Fruit fly (Drosophila melanogaster) whole organism, embryonic: ENCODE data around the gene Cerk.

Experiments used
- Atf6 ChIP-seq: fragments of 200-800 bp; sonication (Bioruptor generic); IDR thresholded peaks from 2 replicates; pipeline ENCODE4 v1.3.6; 2022; ENCODE audit warnings: missing biosample characterization, missing genetic modification characterization
- Blimp-1 ChIP-seq: fragments of 200-800 bp; sonication (Bioruptor generic); optimal IDR thresholded peaks from 3 replicates; lab custom pipeline; 2018; ENCODE audit warnings: missing biosample characterization, missing genetic modification characterization, mild to moderate bottlenecking, moderate library complexity, missing genetic modification reagents
- CG10274 ChIP-seq: fragments of 200-800 bp; sonication (Bioruptor generic); optimal IDR thresholded peaks from 3 replicates; lab custom pipeline; 2017; ENCODE audit warnings: missing biosample characterization, mild to moderate bottlenecking, missing genetic modification characterization
- CG10366 ChIP-seq: fragments of 200-800 bp; sonication (Bioruptor generic); IDR thresholded peaks from 2 replicates; pipeline ENCODE4 v1.3.6; 2022; ENCODE audit warnings: missing biosample characterization, missing genetic modification characterization
- CG10431 ChIP-seq: fragments of 200-800 bp; sonication (Bioruptor generic); optimal IDR thresholded peaks from 3 replicates; lab custom pipeline; 2018; ENCODE audit warnings: missing biosample characterization, mild to moderate bottlenecking, missing genetic modification characterization
- CG10565 ChIP-seq: fragments of 200-800 bp; sonication (Bioruptor generic); optimal IDR thresholded peaks from 3 replicates; lab custom pipeline; 2016; ENCODE audit warnings: missing biosample characterization, mild to moderate bottlenecking, missing genetic modification characterization
- CG11504 ChIP-seq: fragments of 200-800 bp; sonication (Bioruptor generic); optimal IDR thresholded peaks from 3 replicates; lab custom pipeline; 2019; ENCODE audit warnings: missing biosample characterization, mild to moderate bottlenecking, missing genetic modification characterization, moderate library complexity
- CG1233 ChIP-seq: fragments of 200-800 bp; sonication (Bioruptor generic); optimal IDR thresholded peaks from 4 replicates; lab custom pipeline; 2018; ENCODE audit warnings: missing biosample characterization, mild to moderate bottlenecking, missing genetic modification characterization
- CG13287 ChIP-seq: fragments of 200-800 bp; sonication (Bioruptor generic); IDR thresholded peaks from 2 replicates; pipeline ENCODE4 v1.3.6; 2022; ENCODE audit warnings: missing biosample characterization, missing genetic modification characterization; ENCODE audit not compliant: partially characterized antibody
- CG13424 ChIP-seq: fragments of 200-800 bp; sonication (Bioruptor generic); optimal IDR thresholded peaks from 2 replicates; lab custom pipeline; 2019; ENCODE audit warnings: missing biosample characterization, mild to moderate bottlenecking, missing genetic modification characterization, moderate library complexity
- CG14050 ChIP-seq: fragments of 200-800 bp; sonication (Bioruptor generic); IDR thresholded peaks from 3 replicates; pipeline ENCODE4 v1.3.6; 2022; ENCODE audit warnings: missing biosample characterization, missing genetic modification characterization
- CG17385 ChIP-seq: fragments of 200-800 bp; sonication (Bioruptor generic); optimal IDR thresholded peaks from 3 replicates; lab custom pipeline; 2018; ENCODE audit warnings: missing biosample characterization, mild to moderate bottlenecking, missing genetic modification characterization
- CG2116 ChIP-seq: fragments of 200-800 bp; sonication (Bioruptor generic); optimal IDR thresholded peaks from 3 replicates; lab custom pipeline; 2018; ENCODE audit warnings: missing biosample characterization, mild to moderate bottlenecking, missing genetic modification characterization
- CG2129 ChIP-seq: fragments of 200-800 bp; sonication (Bioruptor generic); IDR thresholded peaks from 2 replicates; pipeline ENCODE4 v1.3.6; 2022; ENCODE audit warnings: missing biosample characterization, missing genetic modification characterization; ENCODE audit not compliant: partially characterized antibody
- CG3407 ChIP-seq: fragments of 200-800 bp; sonication (Bioruptor generic); optimal IDR thresholded peaks from 2 replicates; lab custom pipeline; 2018; ENCODE audit warnings: missing biosample characterization, mild to moderate bottlenecking, missing genetic modification characterization
- CG6175 ChIP-seq: fragments of 200-800 bp; sonication (Bioruptor generic); IDR thresholded peaks from 3 replicates; pipeline ENCODE4 v1.3.6; 2022; ENCODE audit warnings: missing biosample characterization, missing genetic modification characterization
- CG7987 ChIP-seq: fragments of 200-800 bp; sonication (Bioruptor generic); optimal IDR thresholded peaks from 2 replicates; lab custom pipeline; 2018; ENCODE audit warnings: missing biosample characterization, mild to moderate bottlenecking, missing genetic modification characterization, moderate library complexity
- CHES-1-like ChIP-seq: fragments of 200-800 bp; sonication (Bioruptor generic); optimal IDR thresholded peaks from 2 replicates; lab custom pipeline; 2016; ENCODE audit warnings: missing biosample characterization, missing genetic modification characterization
- CoRest ChIP-seq: fragments of 200-800 bp; sonication (Bioruptor generic); optimal IDR thresholded peaks from 3 replicates; lab custom pipeline; 2018; ENCODE audit warnings: missing biosample characterization, mild to moderate bottlenecking, missing genetic modification characterization, moderate library complexity
- D19B ChIP-seq: fragments of 200-800 bp; sonication (Bioruptor generic); optimal IDR thresholded peaks from 2 replicates; lab custom pipeline; 2017; ENCODE audit warnings: missing biosample characterization, mild to moderate bottlenecking, missing genetic modification characterization
- Dad ChIP-seq: fragments of 200-800 bp; sonication (Bioruptor generic); optimal IDR thresholded peaks from 3 replicates; lab custom pipeline; 2016; ENCODE audit warnings: missing biosample characterization, missing genetic modification characterization
- HLH54F ChIP-seq: fragments of 200-800 bp; sonication (Bioruptor generic); optimal IDR thresholded peaks from 3 replicates; lab custom pipeline; 2016; ENCODE audit warnings: missing biosample characterization, missing genetic modification characterization
- Hmx ChIP-seq: fragments of 200-800 bp; sonication (Bioruptor generic); optimal IDR thresholded peaks from 2 replicates; lab custom pipeline; 2016; ENCODE audit warnings: missing biosample characterization, missing genetic modification characterization
- MBD-R2 ChIP-seq: fragments of 200-800 bp; sonication (Bioruptor generic); IDR thresholded peaks from 2 replicates; pipeline ENCODE4 v1.3.6; 2022; ENCODE audit warnings: missing biosample characterization, missing genetic modification characterization
- Pdp1 ChIP-seq, 2 experiments: fragments of 200-800 bp; sonication (Bioruptor generic); optimal IDR thresholded peaks; 3 replicates each; lab custom pipeline; 2016; ENCODE audit warnings: missing biosample characterization in 2 of 2, missing genetic modification characterization in 2 of 2, mild to moderate bottlenecking in 1 of 2, moderate library complexity in 1 of 2
- Sry-δ ChIP-seq: fragments of 200-800 bp; sonication (Bioruptor generic); optimal IDR thresholded peaks from 2 replicates; lab custom pipeline; 2016; ENCODE audit warnings: missing biosample characterization, missing genetic modification characterization
- Stat92E ChIP-seq, 3 experiments: fragments of >200 bp in 2 of 3; fragments of 200-800 bp in 1 of 3; sonication (Bioruptor generic) in 1 of 3; optimal IDR thresholded peaks; 2 replicates each; lab custom pipeline; 2017 to 2019; ENCODE audit warnings: missing biosample characterization in 3 of 3, missing genetic modification characterization in 3 of 3, mild to moderate bottlenecking in 1 of 3, moderate library complexity in 1 of 3
- Xbp1 ChIP-seq: fragments of 200-800 bp; sonication (Bioruptor generic); optimal IDR thresholded peaks from 3 replicates; lab custom pipeline; 2016; ENCODE audit warnings: missing biosample characterization, mild to moderate bottlenecking, missing genetic modification characterization
- ab ChIP-seq: fragments of 200-800 bp; sonication (Bioruptor generic); optimal IDR thresholded peaks from 2 replicates; lab custom pipeline; 2016; ENCODE audit warnings: missing biosample characterization, missing genetic modification characterization
- abd-A ChIP-seq: fragments of 200-800 bp; sonication (Bioruptor generic); optimal IDR thresholded peaks from 3 replicates; lab custom pipeline; 2019; ENCODE audit warnings: missing biosample characterization, mild to moderate bottlenecking, missing genetic modification characterization, moderate library complexity
- chinmo ChIP-seq: fragments of 200-800 bp; sonication (Bioruptor generic); IDR thresholded peaks from 4 replicates; pipeline ENCODE4 v1.3.6; 2022; ENCODE audit warnings: missing biosample characterization, missing genetic modification characterization; ENCODE audit not compliant: partially characterized antibody
- croc ChIP-seq: fragments of 200-800 bp; sonication (Bioruptor generic); conservative IDR thresholded peaks from 3 replicates; pipeline ENCODE4 v1.3.6; 2022; ENCODE audit warnings: missing biosample characterization, missing genetic modification characterization
- crol ChIP-seq: fragments of 200-800 bp; sonication (Bioruptor generic); IDR thresholded peaks from 2 replicates; pipeline ENCODE4 v1.3.6; 2022; ENCODE audit warnings: missing biosample characterization, missing genetic modification characterization
- crp ChIP-seq, 2 experiments: fragments of 200-800 bp; sonication (Bioruptor generic); optimal IDR thresholded peaks; 2 replicates in 1 of 2; 3 replicates in 1 of 2; lab custom pipeline; 2017; ENCODE audit warnings: missing biosample characterization in 2 of 2, missing genetic modification characterization in 2 of 2, mild to moderate bottlenecking in 1 of 2, moderate library complexity in 1 of 2
- exex ChIP-seq: fragments of 200-800 bp; sonication (Bioruptor generic); optimal IDR thresholded peaks from 4 replicates; lab custom pipeline; 2018; ENCODE audit warnings: missing biosample characterization, mild to moderate bottlenecking, missing genetic modification characterization, moderate library complexity
- gfzf ChIP-seq: fragments of 200-800 bp; sonication (Bioruptor generic); optimal IDR thresholded peaks from 2 replicates; lab custom pipeline; 2016; ENCODE audit warnings: missing biosample characterization, mild to moderate bottlenecking, missing genetic modification characterization, moderate library complexity
- gsb ChIP-seq: fragments of 200-800 bp; sonication (Bioruptor generic); IDR thresholded peaks from 2 replicates; pipeline ENCODE4 v1.3.6; 2022; ENCODE audit warnings: missing biosample characterization, missing genetic modification characterization
- gsb-n ChIP-seq: fragments of 200-800 bp; sonication (Bioruptor generic); optimal IDR thresholded peaks from 3 replicates; lab custom pipeline; 2018; ENCODE audit warnings: missing biosample characterization, mild to moderate bottlenecking, missing genetic modification characterization
- h ChIP-seq: fragments of >200 bp; optimal IDR thresholded peaks from 2 replicates; lab custom pipeline; 2017
- ken ChIP-seq: fragments of 200-800 bp; sonication (Bioruptor generic); IDR thresholded peaks from 3 replicates; pipeline ENCODE4 v1.3.6; 2022; ENCODE audit warnings: missing biosample characterization, missing genetic modification characterization
- lilli ChIP-seq: fragments of 200-800 bp; sonication (Bioruptor generic); optimal IDR thresholded peaks from 3 replicates; lab custom pipeline; 2016; ENCODE audit warnings: missing biosample characterization, missing genetic modification characterization
- nau ChIP-seq: fragments of 200-800 bp; sonication (Bioruptor generic); optimal IDR thresholded peaks from 3 replicates; lab custom pipeline; 2017; ENCODE audit warnings: missing biosample characterization, mild to moderate bottlenecking, missing genetic modification characterization, missing genetic modification reagents
- oc ChIP-seq: fragments of 200-800 bp; sonication (Bioruptor generic); optimal IDR thresholded peaks from 2 replicates; lab custom pipeline; 2018; ENCODE audit warnings: missing biosample characterization, mild to moderate bottlenecking, missing genetic modification characterization, moderate library complexity
- otp ChIP-seq: fragments of 200-800 bp; sonication (Bioruptor generic); IDR thresholded peaks from 3 replicates; pipeline ENCODE4, ENCODE4 v1.3.6; 2022; ENCODE audit warnings: missing biosample characterization, missing genetic modification characterization
- sim ChIP-seq: fragments of 200-800 bp; sonication (Bioruptor generic); IDR thresholded peaks from 2 replicates; pipeline ENCODE4 v1.3.6; 2022; ENCODE audit warnings: missing biosample characterization, missing genetic modification characterization
- sqz ChIP-seq: fragments of 200-800 bp; sonication (Bioruptor generic); optimal IDR thresholded peaks from 3 replicates; lab custom pipeline; 2018; ENCODE audit warnings: missing biosample characterization, mild to moderate bottlenecking, missing genetic modification characterization
- vnd ChIP-seq: fragments of 200-800 bp; sonication (Bioruptor generic); IDR thresholded peaks from 3 replicates; pipeline ENCODE4 v1.3.6; 2022; ENCODE audit warnings: missing biosample characterization, missing genetic modification characterization; ENCODE audit not compliant: partially characterized antibody

Cerk gene

dm6 chr3R:5323741-5324538 lies 44.2 kb downstream of the Cerk start (continued):
- TF ChIP-seq CG10431 (GFP tag; lab: Kevin White, UChicago), result no peak

DNA sequence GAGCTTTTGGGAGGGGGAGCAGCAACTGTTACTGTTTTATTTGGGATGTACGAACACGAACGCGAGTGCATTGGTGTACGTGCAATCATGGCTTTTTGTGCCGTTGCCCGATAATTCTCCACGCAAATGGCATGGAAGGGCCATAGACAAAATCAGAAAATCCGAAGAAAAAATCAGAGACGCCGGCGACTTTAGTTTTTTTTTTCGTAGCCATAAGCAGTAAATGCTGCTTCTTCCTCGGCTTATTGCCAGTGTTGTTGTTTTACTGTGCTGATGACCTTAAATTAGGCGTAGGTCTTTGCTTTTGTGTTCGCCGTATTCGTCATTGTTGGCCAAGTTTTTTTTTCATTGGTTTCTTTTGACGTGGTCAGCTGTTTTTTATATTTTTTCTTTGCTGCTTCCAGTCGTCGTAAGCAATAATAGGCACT lies 45.9 kb downstream of the Cerk start:
- no peak for TF ChIP-seq CoRest
- TF ChIP-seq Pdp1 (GFP tag; optimal IDR thresholded peaks at IDR 0.05; lab: Kevin White, UChicago), result no peak
- no peak for TF ChIP-seq CG6175 (GFP tag; lab: Robert Waterston, UW)
- TF ChIP-seq h (lab: Kevin White, UChicago), result no peak
- no peak for TF ChIP-seq HLH54F (GFP tag; lab: Kevin White, UChicago)
- no peak for TF ChIP-seq D19B
- no peak for TF ChIP-seq Stat92E (GFP tag; optimal IDR thresholded peaks at IDR 0.05; lab: Kevin White, UChicago)
- TF ChIP-seq CG1233 (GFP tag; lab: Kevin White, UChicago), result no peak
- TF ChIP-seq chinmo (GFP tag; lab: Robert Waterston, UW), result 0 out of 4 replicates have a peak, but pooled peaks have one; percentile 60
- no peak for TF ChIP-seq Sry-δ (GFP tag; lab: Kevin White, UChicago)
- peak; percentile 59 for TF ChIP-seq oc
- TF ChIP-seq vnd (GFP tag; lab: Robert Waterston, UW), result no peak
- no peak for TF ChIP-seq CG13424 (tag; lab: Kevin White, UChicago)
- TF ChIP-seq otp (GFP tag; lab: Robert Waterston, UW), result no peak
- TF ChIP-seq CG2129 (GFP tag; lab: Robert Waterston, UW), result no peak
- TF ChIP-seq exex (tag; lab: Kevin White, UChicago), result no peak
- TF ChIP-seq CG11504, result peak; percentile 53
- TF ChIP-seq crp (GFP tag; optimal IDR thresholded peaks at IDR 0.05; lab: Kevin White, UChicago), result peak in 1 of 2 experiments; percentile 4
- no peak for TF ChIP-seq ken
- no peak for TF ChIP-seq CHES-1-like (GFP tag; lab: Kevin White, UChicago)
- TF ChIP-seq CG7987 (GFP tag; lab: Kevin White, UChicago), result no peak
- no peak for TF ChIP-seq CG10274 (GFP tag; lab: Kevin White, UChicago)
- no peak for TF ChIP-seq gsb (GFP tag; lab: Robert Waterston, UW)
- 0 out of 2 replicates have a peak, but pooled peaks have one; percentile 33 for TF ChIP-seq Atf6 (GFP tag; lab: Robert Waterston, UW)
- TF ChIP-seq CG17385, result peak; percentile 62
- TF ChIP-seq sim, result no peak
- no peak for TF ChIP-seq Hmx (GFP tag; lab: Kevin White, UChicago)
- no peak for TF ChIP-seq CG3407 (GFP tag; lab: Kevin White, UChicago)
- no peak for TF ChIP-seq lilli (GFP tag; lab: Kevin White, UChicago)
- TF ChIP-seq Xbp1, result no peak
- no peak for TF ChIP-seq ab (GFP tag; lab: Kevin White, UChicago)
- no peak for TF ChIP-seq CG10366 (GFP tag; lab: Robert Waterston, UW)
- no peak for TF ChIP-seq MBD-R2 (GFP tag; lab: Robert Waterston, UW)
- no peak for TF ChIP-seq crol (GFP tag; lab: Robert Waterston, UW)
- TF ChIP-seq sqz, result peak; percentile 90
- TF ChIP-seq CG2116 (GFP tag; lab: Kevin White, UChicago), result no peak
- TF ChIP-seq Dad (GFP tag; lab: Kevin White, UChicago), result no peak
- TF ChIP-seq gsb-n (tag; lab: Kevin White, UChicago), result no peak
- TF ChIP-seq CG14050 (GFP tag; lab: Robert Waterston, UW), result no peak
- no peak for TF ChIP-seq croc (GFP tag; lab: Robert Waterston, UW)
- peak; percentile 13 for TF ChIP-seq Blimp-1 (GFP tag; lab: Kevin White, UChicago)
- TF ChIP-seq CG13287 (GFP tag; lab: Robert Waterston, UW), result peak; percentile 21; the same call in 1 of the 2 replicates
- no peak for TF ChIP-seq CG10565 (GFP tag; lab: Kevin White, UChicago)
- TF ChIP-seq gfzf (GFP tag; lab: Kevin White, UChicago), result no peak
- TF ChIP-seq nau, result no peak
- TF ChIP-seq abd-A, result peak; percentile 43
